Fruit fly (Drosophila melanogaster): ENCODE data around the gene tara.

tara gene

DNA sequence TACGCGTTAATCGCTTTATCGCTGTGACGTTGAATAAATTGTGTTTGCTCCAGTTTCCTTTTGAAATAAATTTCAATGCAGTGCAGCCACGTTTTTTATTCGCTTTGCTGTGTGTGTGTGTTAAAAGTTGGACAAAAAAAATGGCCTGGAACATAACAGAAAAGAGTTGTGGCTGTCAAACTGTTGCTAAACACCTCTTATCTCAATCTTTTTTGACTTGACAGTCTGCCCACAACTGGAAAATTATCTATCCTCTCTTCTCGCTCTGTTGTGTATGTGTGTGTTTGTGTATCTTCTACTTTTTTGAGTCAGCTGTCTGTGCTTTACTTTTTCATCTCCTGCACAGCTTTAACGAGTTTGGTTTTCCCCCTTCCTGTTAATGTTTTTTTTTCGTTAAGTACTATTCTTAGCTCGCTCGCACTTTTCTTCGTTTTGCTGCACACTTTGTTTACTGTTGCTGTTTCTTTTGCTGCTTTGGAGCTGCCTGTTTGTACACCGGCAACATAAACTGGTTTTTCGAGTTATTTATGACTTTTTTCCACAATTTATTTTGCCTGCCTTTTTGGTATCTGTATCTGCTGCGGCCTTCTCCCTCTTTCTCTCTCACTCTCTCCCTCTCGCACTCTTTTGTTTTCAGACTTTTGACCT lies 55.7 kb downstream of the tara start:
- TF ChIP-seq pad (GFP tag; optimal IDR thresholded peaks at IDR 0.05) (no peak), bab1 (GFP tag; optimal IDR thresholded peaks at IDR 0.05) (no peak), Clk (GFP tag; optimal IDR thresholded peaks at IDR 0.05) (no peak), Crg-1 (GFP tag; optimal IDR thresholded peaks at IDR 0.05) (no peak), cic (GFP tag; optimal IDR thresholded peaks at IDR 0.05) (no peak), CG7045 (GFP tag; optimal IDR thresholded peaks at IDR 0.05) (no peak)

DNA sequence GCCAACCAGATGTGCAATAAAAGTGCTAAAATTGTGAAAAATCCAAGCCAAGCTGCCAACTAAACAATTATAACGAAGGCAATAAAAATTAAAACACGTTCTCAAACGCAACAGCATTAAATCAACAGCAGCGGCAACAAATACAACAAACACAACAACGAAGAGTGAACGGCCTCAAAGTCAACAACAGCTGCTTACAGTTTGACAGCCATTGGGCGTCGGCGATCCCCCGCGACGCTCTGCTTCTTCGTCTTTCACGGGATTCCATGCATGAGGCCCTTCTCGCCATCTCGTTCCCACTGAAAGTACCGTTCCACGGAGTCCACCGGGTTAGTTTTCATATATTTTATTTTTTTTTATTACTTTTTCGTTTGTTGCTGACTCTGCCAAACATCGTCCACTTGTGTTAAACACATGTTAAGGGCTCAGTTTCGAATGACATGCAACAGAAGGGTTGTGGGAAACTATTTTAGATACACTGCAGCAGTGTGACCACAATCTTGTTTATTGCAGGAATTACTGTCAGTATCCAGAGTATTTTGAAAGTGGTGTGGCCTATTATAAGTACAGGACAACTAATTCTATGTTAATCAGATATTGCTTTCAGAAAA lies 56.7 kb downstream of the tara start:
- TF ChIP-seq tj (GFP tag; optimal IDR thresholded peaks at IDR 0.05) (peak; percentile 67), CG7045 (GFP tag; optimal IDR thresholded peaks at IDR 0.05) (no peak), Hr96 (GFP tag; optimal IDR thresholded peaks at IDR 0.05) (no peak), kay (GFP tag; ENCODE audit: borderline replicate concordance) (peak; percentile 3), CG33017 (tag; optimal IDR thresholded peaks at IDR 0.05) (no peak), CG14711 (tag; optimal IDR thresholded peaks at IDR 0.05) (no peak), CG12768 (GFP tag; optimal IDR thresholded peaks at IDR 0.05) (no peak), CG1620 (GFP tag; optimal IDR thresholded peaks at IDR 0.05) (no peak), cic (GFP tag; optimal IDR thresholded peaks at IDR 0.05) (no peak), Clk (GFP tag; optimal IDR thresholded peaks at IDR 0.05) (no peak), toe (GFP tag; optimal IDR thresholded peaks at IDR 0.05) (no peak), cnc (optimal IDR thresholded peaks at IDR 0.05) (no peak), ovo (GFP tag; optimal IDR thresholded peaks at IDR 0.05) (peak; percentile 15), bab1 (GFP tag; optimal IDR thresholded peaks at IDR 0.05) (no peak), CG11617 (GFP tag; optimal IDR thresholded peaks at IDR 0.05) (no peak), Crg-1 (GFP tag; optimal IDR thresholded peaks at IDR 0.05) (no peak), CG5204 (GFP tag; optimal IDR thresholded peaks at IDR 0.05) (no peak), Mnt (GFP tag; optimal IDR thresholded peaks at IDR 0.05) (no peak), CG7101 (tag; optimal IDR thresholded peaks at IDR 0.05) (no peak), pad (GFP tag; optimal IDR thresholded peaks at IDR 0.05) (no peak)

DNA sequence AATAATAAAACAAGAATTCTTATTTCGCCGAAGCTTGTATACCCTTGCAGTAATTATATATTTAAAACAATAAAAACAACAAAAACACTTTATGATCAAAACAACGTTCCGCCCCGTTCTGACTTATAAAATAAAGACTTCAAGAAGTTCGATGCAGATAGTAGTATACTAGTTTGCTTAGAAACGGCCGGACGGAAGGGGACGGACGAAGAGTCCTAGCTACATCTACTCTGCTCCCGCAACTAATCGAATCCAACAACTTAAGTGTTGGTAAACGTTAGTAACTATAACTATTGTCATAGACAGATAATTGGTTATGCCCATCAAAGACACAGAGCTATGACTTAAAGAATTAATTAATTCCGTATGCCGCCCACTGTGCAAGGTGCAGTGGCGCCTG lies 59.0 kb downstream of the tara start:
- no peak for TF ChIP-seq bab1 (GFP tag; optimal IDR thresholded peaks at IDR 0.05)
- TF ChIP-seq ovo (GFP tag; optimal IDR thresholded peaks at IDR 0.05) = no peak
- no peak for TF ChIP-seq Mnt (GFP tag; optimal IDR thresholded peaks at IDR 0.05)
- no peak for TF ChIP-seq CG14711 (tag; optimal IDR thresholded peaks at IDR 0.05)
- no peak for TF ChIP-seq Hr96 (GFP tag; optimal IDR thresholded peaks at IDR 0.05)
- no peak for TF ChIP-seq CG5204 (GFP tag; optimal IDR thresholded peaks at IDR 0.05)
- TF ChIP-seq CG33017 (tag; optimal IDR thresholded peaks at IDR 0.05) = no peak
- no peak for TF ChIP-seq CG1620 (GFP tag; optimal IDR thresholded peaks at IDR 0.05)
- no peak for TF ChIP-seq Crg-1 (GFP tag; optimal IDR thresholded peaks at IDR 0.05)
- no peak for TF ChIP-seq Clk (GFP tag; optimal IDR thresholded peaks at IDR 0.05)

DNA sequence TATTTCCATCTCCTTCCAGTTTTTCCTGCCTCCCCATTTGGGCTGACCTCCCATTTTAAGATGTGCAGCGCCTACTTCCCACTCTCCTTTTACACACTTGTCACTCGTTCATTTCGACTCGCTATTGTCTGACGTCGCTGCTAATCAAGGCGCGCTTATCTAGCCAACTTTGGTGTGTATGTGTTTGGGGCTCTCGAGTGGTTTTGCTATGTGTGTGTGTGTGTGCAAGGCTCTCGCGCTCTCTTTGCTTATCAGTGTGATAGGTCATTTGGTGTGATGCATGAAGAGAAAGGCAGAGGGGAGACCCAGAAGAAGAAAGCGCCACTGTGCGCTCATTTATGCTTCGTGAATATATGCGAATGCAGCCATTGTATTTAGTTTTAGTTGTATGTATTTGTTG lies 59.5 kb downstream of the tara start:
- TF ChIP-seq cic (GFP tag; optimal IDR thresholded peaks at IDR 0.05) (peak; percentile 56), CG33017 (tag; optimal IDR thresholded peaks at IDR 0.05) (no peak)

DNA sequence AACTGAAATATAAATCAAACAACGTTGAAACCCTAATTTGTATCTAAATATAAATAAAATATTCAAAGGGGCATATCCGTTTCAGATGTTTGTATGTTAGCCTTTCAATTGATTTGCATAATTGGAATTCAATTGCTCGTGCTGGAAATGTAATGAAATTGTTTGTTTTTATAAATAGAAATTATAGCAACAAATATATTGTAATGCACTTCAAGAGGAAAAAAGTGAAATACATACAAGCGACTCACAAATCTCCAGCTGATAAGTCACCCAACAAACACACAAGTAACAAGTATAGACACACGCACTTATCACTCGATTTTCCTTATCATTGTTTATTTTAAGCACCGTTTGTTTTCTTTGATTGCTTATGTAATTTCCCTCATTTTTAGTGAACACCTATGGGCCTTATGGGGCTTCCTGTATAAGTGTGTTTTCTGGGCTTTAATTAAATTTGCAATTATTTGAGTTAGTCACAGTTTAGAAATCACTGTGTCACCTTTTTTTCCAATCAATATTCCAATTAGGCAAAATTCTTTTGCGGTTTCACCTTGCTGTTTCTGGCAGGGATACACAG lies 60.2 kb downstream of the tara start:
- TF ChIP-seq pad (GFP tag; optimal IDR thresholded peaks at IDR 0.05) (no peak), CG11617 (GFP tag; optimal IDR thresholded peaks at IDR 0.05) (no peak), Crg-1 (GFP tag; optimal IDR thresholded peaks at IDR 0.05) (no peak), Mnt (GFP tag; optimal IDR thresholded peaks at IDR 0.05) (no peak), CG14711 (tag; optimal IDR thresholded peaks at IDR 0.05) (no peak), bab1 (GFP tag; optimal IDR thresholded peaks at IDR 0.05) (no peak), CG1620 (GFP tag; optimal IDR thresholded peaks at IDR 0.05) (no peak), kay (GFP tag; ENCODE audit: borderline replicate concordance) (peak; percentile 95), Hr96 (GFP tag; optimal IDR thresholded peaks at IDR 0.05) (no peak), ovo (GFP tag; optimal IDR thresholded peaks at IDR 0.05) (no peak), cic (GFP tag; optimal IDR thresholded peaks at IDR 0.05) (peak; percentile 37)

DNA sequence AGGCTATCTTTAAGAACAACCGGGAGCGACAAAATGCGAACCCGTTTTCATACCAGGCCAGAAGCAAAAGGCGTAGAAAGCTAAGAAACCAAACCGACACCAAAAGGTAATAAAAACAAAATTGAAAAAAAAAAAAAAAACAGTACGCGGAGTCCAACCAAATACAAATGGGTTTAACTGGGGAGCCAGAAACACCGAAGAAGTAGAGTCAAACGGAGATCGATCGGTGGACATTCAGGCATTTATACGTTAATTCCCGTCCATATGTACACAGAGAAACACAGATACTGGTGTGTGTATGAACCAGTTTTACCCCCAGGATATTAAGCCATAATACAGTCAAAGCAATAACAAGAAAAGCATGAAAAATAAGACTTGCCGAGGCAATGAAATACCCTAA lies 61.7 kb downstream of the tara start:
- no peak for TF ChIP-seq CG14711 (tag; optimal IDR thresholded peaks at IDR 0.05)
- TF ChIP-seq Crg-1 (GFP tag; optimal IDR thresholded peaks at IDR 0.05) = no peak
- no peak for TF ChIP-seq pad (GFP tag; optimal IDR thresholded peaks at IDR 0.05)
- TF ChIP-seq ovo (GFP tag; optimal IDR thresholded peaks at IDR 0.05) = no peak
- no peak for TF ChIP-seq CG5204 (GFP tag; optimal IDR thresholded peaks at IDR 0.05)
- no peak for TF ChIP-seq CG1620 (GFP tag; optimal IDR thresholded peaks at IDR 0.05)
- TF ChIP-seq Mnt (GFP tag; optimal IDR thresholded peaks at IDR 0.05) = no peak

DNA sequence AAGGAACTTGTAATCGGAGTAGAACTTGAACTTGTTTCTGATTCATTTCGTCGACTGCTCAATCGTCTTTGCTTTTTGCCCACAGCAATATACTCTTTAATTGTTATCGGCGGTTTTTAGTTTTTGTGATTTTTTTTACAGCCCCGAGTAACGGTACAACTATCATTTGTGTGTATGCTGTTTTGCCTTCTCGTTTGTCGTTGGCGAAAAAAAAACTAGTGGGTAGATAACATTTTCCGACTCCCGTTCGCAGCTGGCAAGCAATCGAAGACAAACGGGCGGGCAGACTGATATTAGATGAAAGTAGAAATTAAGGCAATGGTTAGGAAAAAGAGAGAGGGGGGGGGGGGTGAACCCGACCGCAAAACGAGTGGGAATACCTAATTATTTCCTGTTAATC lies 62.4 kb downstream of the tara start:
- no peak for TF ChIP-seq cic (GFP tag; optimal IDR thresholded peaks at IDR 0.05)
- no peak for TF ChIP-seq toe (GFP tag; optimal IDR thresholded peaks at IDR 0.05)
- TF ChIP-seq CG14711 (tag; optimal IDR thresholded peaks at IDR 0.05) = no peak
- peak; percentile 72 for TF ChIP-seq ovo (GFP tag; optimal IDR thresholded peaks at IDR 0.05)
- no peak for TF ChIP-seq Crg-1 (GFP tag; optimal IDR thresholded peaks at IDR 0.05)
- peak; percentile 85 for TF ChIP-seq kay (GFP tag; ENCODE audit: borderline replicate concordance)
- no peak for TF ChIP-seq CG11617 (GFP tag; optimal IDR thresholded peaks at IDR 0.05)
- no peak for TF ChIP-seq CG12768 (GFP tag; optimal IDR thresholded peaks at IDR 0.05)
